Worm (Caenorhabditis elegans): Measurements from ENCODE around the gene F42G2.5.

DNA sequence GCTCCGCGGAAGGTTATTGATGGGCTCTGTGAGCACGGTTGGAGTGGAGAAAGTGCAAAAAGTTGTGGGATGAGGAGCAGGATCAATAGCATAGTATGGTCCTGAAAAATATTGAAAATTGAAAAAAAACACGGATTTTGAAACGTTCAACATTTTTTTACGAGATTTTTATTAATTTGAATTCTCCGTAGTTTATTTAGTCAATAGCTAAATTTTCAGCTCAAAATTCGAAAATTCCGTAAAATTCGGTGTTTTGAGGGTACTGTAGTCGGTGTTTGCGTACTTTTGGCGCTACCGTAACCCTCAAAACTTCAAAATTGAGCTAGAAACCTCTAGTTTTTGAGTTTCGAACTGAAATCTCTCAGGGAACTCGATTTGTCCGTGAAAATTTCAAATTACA, 41.1 kb upstream of the F42G2.5 start, which contains the start of gene pqn-42:
- TF ChIP-seq ama-1 (optimal IDR thresholded peaks at IDR 0.05) (no peak), tra-4 (tag; optimal IDR thresholded peaks at IDR 0.05) (no peak), scrt-1 (GFP tag; IDR thresholded peaks at IDR 0.05) (no peak), tbx-37 (GFP tag; conservative IDR thresholded peaks at IDR 0.05) (no peak), aly-1 (tag; optimal IDR thresholded peaks at IDR 0.05) (no peak), pes-1 (GFP tag; IDR thresholded peaks at IDR 0.05) (no peak), tbx-11 (GFP tag; IDR thresholded peaks at IDR 0.05) (no peak), F13C5.2 (tag; optimal IDR thresholded peaks at IDR 0.05) (no peak), flt-1 (GFP tag; IDR thresholded peaks at IDR 0.05) (no peak), ets-7 (tag; optimal IDR thresholded peaks at IDR 0.05) (no peak), B0310.2 (tag; optimal IDR thresholded peaks at IDR 0.05) (no peak), hmbx-1 (tag; optimal IDR thresholded peaks at IDR 0.05) (no peak)
